Fruit fly (Drosophila melanogaster): ENCODE data around the gene Ada.

Gene Ada

DNA sequence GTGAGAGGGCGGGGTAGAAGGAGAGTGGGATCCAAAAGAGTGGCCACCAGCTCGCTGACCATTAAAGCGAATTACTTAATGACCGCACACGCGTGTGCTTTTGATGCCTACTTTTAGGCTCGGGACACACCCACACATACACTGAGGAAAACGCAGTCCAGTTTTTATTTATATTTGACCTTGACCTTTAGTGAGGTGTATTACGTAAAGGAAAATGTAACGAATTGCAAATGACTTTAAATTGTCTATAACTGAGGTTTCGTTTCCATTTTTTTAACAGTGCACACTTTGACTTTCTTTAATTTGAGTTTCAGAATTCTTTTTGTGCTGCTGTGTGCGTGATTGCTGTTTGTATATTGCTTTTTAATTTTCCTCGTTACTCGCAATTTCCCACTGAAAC, 20.3 kb downstream of the Ada start (continued):
- TF ChIP-seq Blimp-1 (GFP tag; optimal IDR thresholded peaks at IDR 0.05) (peak; percentile 55), CG1792 (GFP tag; optimal IDR thresholded peaks at IDR 0.05) (no peak), esg (GFP tag; conservative IDR thresholded peaks at IDR 0.05) (peak; percentile 41; the same call in 1 of the 2 replicates), eve (GFP tag; optimal IDR thresholded peaks at IDR 0.05) (peak in 1 of 2 experiments; percentile 30), CG10979 (tag; optimal IDR thresholded peaks at IDR 0.05) (peak; percentile 48), CG31441 (GFP tag; IDR thresholded peaks at IDR 0.05) (0 out of 2 replicates have a peak, but pooled peaks have one; percentile 20), CG13624 (GFP tag; optimal IDR thresholded peaks at IDR 0.05) (peak; percentile 7), ken (GFP tag; IDR thresholded peaks at IDR 0.05) (0 out of 3 replicates have a peak, but pooled peaks have one; percentile 41), CG10267 (tag; optimal IDR thresholded peaks at IDR 0.05) (no peak), dpn (GFP tag; optimal IDR thresholded peaks at IDR 0.05) (peak in 1 of 2 experiments; percentile 13), lilli (GFP tag; optimal IDR thresholded peaks at IDR 0.05) (peak; percentile 43), sr (GFP tag; IDR thresholded peaks at IDR 0.05) (0 out of 3 replicates have a peak, but pooled peaks have one; percentile 35), crc (GFP tag; optimal IDR thresholded peaks at IDR 0.05) (no peak), CG11504 (tag; optimal IDR thresholded peaks at IDR 0.05) (peak; percentile 61), CG6272 (GFP tag; IDR thresholded peaks at IDR 0.05) (no peak), gro (GFP tag; optimal IDR thresholded peaks at IDR 0.05) (peak; percentile 29), CG12391 (tag; optimal IDR thresholded peaks at IDR 0.05) (peak; percentile 16), az2 (GFP tag; optimal IDR thresholded peaks at IDR 0.05) (peak; percentile 6), rib (GFP tag; IDR thresholded peaks at IDR 0.05) (no peak), CG12071 (GFP tag; optimal IDR thresholded peaks at IDR 0.05) (no peak), CG16815 (GFP tag; optimal IDR thresholded peaks at IDR 0.05) (no peak), NfI (GFP tag; optimal IDR thresholded peaks at IDR 0.05) (peak; percentile 14), Hr51 (GFP tag; optimal IDR thresholded peaks at IDR 0.05) (peak in 1 of 2 experiments; percentile 34), CG7357 (GFP tag; IDR thresholded peaks at IDR 0.05) (no peak), aop (GFP tag; IDR thresholded peaks at IDR 0.05) (no peak), sima (GFP tag; optimal IDR thresholded peaks at IDR 0.05) (no peak), mam (GFP tag; optimal IDR thresholded peaks at IDR 0.05) (peak; percentile 17), CG11696 (GFP tag; IDR thresholded peaks at IDR 0.05) (no peak), CG17385 (GFP tag; optimal IDR thresholded peaks at IDR 0.05) (no peak), ems (GFP tag; optimal IDR thresholded peaks at IDR 0.05) (peak; percentile 22), CG1233 (GFP tag; optimal IDR thresholded peaks at IDR 0.05) (peak; percentile 3), gsb (GFP tag; IDR thresholded peaks at IDR 0.05) (no peak), pho (GFP tag; optimal IDR thresholded peaks at IDR 0.05) (peak; percentile 22), ind (GFP tag; optimal IDR thresholded peaks at IDR 0.05) (peak; percentile 28), CG8478 (optimal IDR thresholded peaks at IDR 0.05) (no peak), Gug (GFP tag; IDR thresholded peaks at IDR 0.05) (0 out of 4 replicates have a peak, but pooled peaks have one; percentile 34), GATAe (GFP tag; conservative IDR thresholded peaks at IDR 0.05) (no peak), ATbp (GFP tag; optimal IDR thresholded peaks at IDR 0.05) (peak; percentile 30), CG15514 (GFP tag; optimal IDR thresholded peaks at IDR 0.05) (no peak), Dbx (GFP tag; IDR thresholded peaks at IDR 0.05) (no peak), cwo (GFP tag; optimal IDR thresholded peaks at IDR 0.05) (no peak), Mrtf (GFP tag; IDR thresholded peaks at IDR 0.05) (0 out of 3 replicates have a peak, but pooled peaks have one; percentile 16), CG9215 (GFP tag; IDR thresholded peaks at IDR 0.05) (peak; percentile 28; the same call in 1 of the 2 replicates), Pdp1 (GFP tag; optimal IDR thresholded peaks at IDR 0.05) (peak in 1 of 2 experiments; percentile 13), hkb (optimal IDR thresholded peaks at IDR 0.05) (no peak), hkb (GFP tag; IDR thresholded peaks at IDR 0.05) (peak; percentile 30; the same call in 1 of the 2 replicates), CG11093 (GFP tag; IDR thresholded peaks at IDR 0.05) (no peak), row (GFP tag; IDR thresholded peaks at IDR 0.05) (peak; percentile 51; the same call in 2 of the 3 replicates), vvl (GFP tag; IDR thresholded peaks at IDR 0.05) (peak; percentile 38; the same call in 1 of the 2 replicates), h (optimal IDR thresholded peaks at IDR 0.05) (no peak), CG11085 (GFP tag; IDR thresholded peaks at IDR 0.05) (no peak), CG14710 (tag; optimal IDR thresholded peaks at IDR 0.05) (no peak)
